Fruit fly (Drosophila melanogaster) Kc167 (cell line): ENCODE results near the gene CG6282.

ENCODE experiments used
- Myc ChIP-seq: fragments of >200 bp; optimal IDR thresholded peaks from 2 replicates; lab custom pipeline; 2017; ENCODE audit warnings: missing external identifiers
- Sin3A ChIP-seq: fragments of >200 bp; optimal IDR thresholded peaks from 2 replicates; lab custom pipeline; 2018; ENCODE audit warnings: missing external identifiers
- h ChIP-seq: fragments of >200 bp; optimal IDR thresholded peaks from 3 replicates; lab custom pipeline; 2018; ENCODE audit warnings: missing external identifiers
- insv ChIP-seq: fragments of >200 bp; optimal IDR thresholded peaks from 3 replicates; lab custom pipeline; 2018; ENCODE audit warnings: missing external identifiers
- psq ChIP-seq: fragments of >200 bp; optimal IDR thresholded peaks from 2 replicates; lab custom pipeline; 2017; ENCODE audit warnings: missing external identifiers
- ttk ChIP-seq: sonication (Bioruptor generic); optimal IDR thresholded peaks from 2 replicates; lab custom pipeline; 2017; ENCODE audit warnings: missing external identifiers

CG6282 gene

dm6 chr3L:8657787-8658186 lies 53.3 kb downstream of the CG6282 start:
- TF ChIP-seq psq (lab: Kevin White, UChicago) (no peak), insv (lab: Kevin White, UChicago) (no peak), Sin3A (lab: Kevin White, UChicago) (no peak), h (lab: Kevin White, UChicago) (no peak), ttk (no peak)

dm6 chr3L:8659601-8660000 lies 55.1 kb downstream of the CG6282 start:
- TF ChIP-seq ttk: no peak
- TF ChIP-seq psq (lab: Kevin White, UChicago): no peak
- no peak for TF ChIP-seq h (lab: Kevin White, UChicago)

dm6 chr3L:8660800-8661199 lies 56.3 kb downstream of the CG6282 start:
- TF ChIP-seq ttk (no peak), psq (lab: Kevin White, UChicago) (no peak), Sin3A (lab: Kevin White, UChicago) (no peak), insv (lab: Kevin White, UChicago) (no peak), h (lab: Kevin White, UChicago) (no peak), Myc (lab: Kevin White, UChicago) (no peak)

dm6 chr3L:8661793-8662669 lies 57.6 kb downstream of the CG6282 start:
- no peak for TF ChIP-seq Sin3A (lab: Kevin White, UChicago)
- no peak for TF ChIP-seq insv (lab: Kevin White, UChicago)
- no peak for TF ChIP-seq h (lab: Kevin White, UChicago)
- TF ChIP-seq ttk: no peak
- TF ChIP-seq Myc (lab: Kevin White, UChicago): no peak
- TF ChIP-seq psq (lab: Kevin White, UChicago): no peak

dm6 chr3L:8666098-8666497 lies 61.6 kb downstream of the CG6282 start:
- TF ChIP-seq Sin3A (lab: Kevin White, UChicago) (no peak), h (lab: Kevin White, UChicago) (no peak), Myc (lab: Kevin White, UChicago) (no peak), psq (lab: Kevin White, UChicago) (no peak), insv (lab: Kevin White, UChicago) (no peak), ttk (no peak)
